Worm (Caenorhabditis elegans) whole organism, L1 larva: ENCODE measurements around the gene H25P19.1.

Experiments used
- fos-1 ChIP-seq: fragments of 150-350 bp; optimal IDR thresholded peaks from 2 replicates; lab custom pipeline; 2014; ENCODE audit warnings: missing biosample characterization, missing genetic modification characterization
- hlh-4 ChIP-seq: sonication (generic microtip); optimal IDR thresholded peaks from 2 replicates; lab custom pipeline; 2016; ENCODE audit warnings: mild to moderate bottlenecking, missing genetic modification characterization, missing compliant biosample characterization
- irx-1 ChIP-seq: sonication (generic microtip); optimal IDR thresholded peaks from 2 replicates; lab custom pipeline; 2016; ENCODE audit warnings: missing genetic modification characterization, missing compliant biosample characterization
- jun-1 ChIP-seq: fragments of 150-350 bp; optimal IDR thresholded peaks from 2 replicates; lab custom pipeline; 2014; ENCODE audit warnings: missing biosample characterization, missing genetic modification reagents, missing genetic modification characterization
- mep-1 ChIP-seq: fragments of 150-350 bp; optimal IDR thresholded peaks from 2 replicates; lab custom pipeline; 2014; ENCODE audit warnings: missing biosample characterization, missing genetic modification characterization
- nhr-237 ChIP-seq: fragments of 150-350 bp; optimal IDR thresholded peaks from 2 replicates; lab custom pipeline; 2014; ENCODE audit warnings: missing biosample characterization, missing genetic modification characterization
- nhr-28 ChIP-seq: fragments of 150-350 bp; optimal IDR thresholded peaks from 2 replicates; lab custom pipeline; 2014; ENCODE audit warnings: missing biosample characterization, missing genetic modification characterization
- skn-1 ChIP-seq: fragments of 150-350 bp; optimal IDR thresholded peaks from 2 replicates; lab custom pipeline; 2014; ENCODE audit warnings: missing biosample characterization, missing genetic modification characterization
- snpc-4 ChIP-seq: fragments of 150-350 bp; optimal IDR thresholded peaks from 2 replicates; lab custom pipeline; 2014; ENCODE audit warnings: missing biosample characterization, missing genetic modification characterization

DNA sequence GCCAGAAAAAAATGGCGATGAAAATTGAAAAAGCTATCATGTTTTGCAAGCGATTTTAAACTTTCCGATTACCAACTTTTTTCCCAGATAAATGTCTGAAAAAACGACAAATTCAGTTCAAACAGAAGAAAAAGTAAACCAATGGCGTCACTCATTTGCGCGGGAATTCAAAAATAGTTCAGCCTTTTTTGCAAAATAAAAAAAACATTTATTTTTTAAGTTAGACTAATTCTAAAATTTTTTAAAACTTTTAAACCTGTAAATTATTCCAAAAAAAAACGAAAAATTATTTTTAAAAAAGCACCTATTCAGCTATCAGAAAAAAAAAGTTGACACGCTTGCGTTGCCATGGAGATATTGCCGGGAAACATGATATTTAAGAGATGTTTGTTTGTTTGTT, 25.4 kb downstream of the H25P19.1 start, which contains the start of gene cyp-33C11:
- TF ChIP-seq skn-1 (tag; lab: Kevin White, UChicago) = no peak
- TF ChIP-seq snpc-4 (tag; lab: Kevin White, UChicago) = no peak
- TF ChIP-seq fos-1 (tag; lab: Kevin White, UChicago) = no peak
- no peak for TF ChIP-seq mep-1 (tag; lab: Kevin White, UChicago)
- TF ChIP-seq hlh-4 (tag; lab: Kevin White, UChicago) = no peak
- no peak for TF ChIP-seq nhr-237 (tag; lab: Kevin White, UChicago)
- TF ChIP-seq nhr-28 (tag; lab: Kevin White, UChicago) = no peak
- TF ChIP-seq jun-1 (tag; lab: Kevin White, UChicago) = no peak
- no peak for TF ChIP-seq irx-1
